Worm (Caenorhabditis elegans): Measurements from ENCODE around the gene fbxa-94.

DNA sequence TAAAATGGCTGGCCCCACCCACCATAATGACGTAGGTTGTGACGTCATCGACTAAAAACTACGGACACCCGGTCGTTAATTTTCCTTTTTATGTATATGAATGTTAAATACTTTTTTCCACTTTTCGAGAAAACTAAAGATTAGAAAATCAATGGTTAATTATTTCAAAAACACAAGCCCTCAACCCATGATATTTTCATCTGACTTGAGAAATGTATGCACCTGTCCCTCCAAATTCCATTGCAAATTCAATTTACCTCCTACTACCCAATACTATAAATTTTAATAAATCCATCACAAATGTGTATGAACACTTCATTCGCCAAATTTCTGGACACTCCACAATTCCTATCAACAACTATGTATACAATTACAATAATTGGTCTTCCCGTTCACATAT, 43.6 kb upstream of the fbxa-94 start, which contains the start of gene srh-276:
- TF ChIP-seq W03F9.2 (tag; optimal IDR thresholded peaks at IDR 0.05) (no peak), him-1 (tag; optimal IDR thresholded peaks at IDR 0.05) (no peak), dao-5 (tag; optimal IDR thresholded peaks at IDR 0.05) (no peak)
